Fruit fly (Drosophila melanogaster): Measurements from ENCODE around the gene CG6015.

The CG6015 gene

DNA sequence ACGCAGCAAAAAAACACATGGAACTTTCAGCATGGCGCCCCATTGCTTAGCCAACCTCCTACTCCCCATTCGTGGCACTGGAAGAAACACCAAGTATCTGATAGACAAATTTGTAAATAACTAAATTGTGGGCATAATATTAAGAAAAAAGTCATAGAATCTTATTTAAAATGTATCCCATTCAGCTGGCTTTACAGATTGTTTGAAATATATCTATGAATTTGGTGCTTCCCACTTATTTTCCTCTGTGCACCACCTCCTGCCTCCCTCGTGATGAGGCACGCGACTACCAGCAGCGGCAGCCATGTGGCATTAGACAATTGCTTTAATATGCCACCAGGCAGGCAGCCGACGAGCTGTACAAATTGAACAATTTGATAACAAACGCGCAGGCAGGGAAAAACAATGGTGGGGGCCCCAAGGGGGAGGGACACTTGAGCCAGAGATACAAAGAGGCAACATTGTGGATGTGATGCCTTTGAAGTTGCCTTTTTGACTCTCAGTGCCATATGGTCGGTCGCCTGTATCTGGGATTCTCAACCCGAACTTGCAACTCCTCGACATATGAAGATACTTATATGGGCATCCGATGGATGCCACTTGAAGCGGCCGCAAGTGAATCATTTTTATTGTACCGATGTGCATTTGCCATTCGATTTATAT lies 15.2 kb upstream of the CG6015 start (continued):
- TF ChIP-seq achi (GFP tag; optimal IDR thresholded peaks at IDR 0.05) (peak; percentile 61), fd59A (GFP tag; optimal IDR thresholded peaks at IDR 0.05) (peak; percentile 32), CG11902 (GFP tag; optimal IDR thresholded peaks at IDR 0.05) (no peak), Eip75B (GFP tag; optimal IDR thresholded peaks at IDR 0.05) (peak; percentile 50), Ets96B (tag; optimal IDR thresholded peaks at IDR 0.05) (peak; percentile 55), CG3032 (tag; optimal IDR thresholded peaks at IDR 0.05) (peak; percentile 35), acj6 (GFP tag; optimal IDR thresholded peaks at IDR 0.05) (peak; percentile 36), CG3919 (GFP tag; optimal IDR thresholded peaks at IDR 0.05) (peak; percentile 61), fkh (GFP tag; optimal IDR thresholded peaks at IDR 0.05) (peak; percentile 41), CG8319 (GFP tag; optimal IDR thresholded peaks at IDR 0.05) (no peak), CG6163 (GFP tag; IDR thresholded peaks at IDR 0.05) (peak; percentile 72), Sox102F (GFP tag; optimal IDR thresholded peaks at IDR 0.05) (no peak), CG9139 (GFP tag; optimal IDR thresholded peaks at IDR 0.05) (no peak), CG10669 (GFP tag; optimal IDR thresholded peaks at IDR 0.05) (peak; percentile 52), Smox (GFP tag; optimal IDR thresholded peaks at IDR 0.05) (no peak), CG15336 (GFP tag; IDR thresholded peaks at IDR 0.05) (peak; percentile 87), CG31627 (GFP tag; optimal IDR thresholded peaks at IDR 0.05) (peak; percentile 11), salr (GFP tag; optimal IDR thresholded peaks at IDR 0.05) (peak in 1 of 2 experiments; percentile 50), ss (GFP tag; optimal IDR thresholded peaks at IDR 0.05) (peak in 1 of 2 experiments; percentile 26), Hr4 (GFP tag; optimal IDR thresholded peaks at IDR 0.05) (peak; percentile 79), Hr39 (GFP tag; optimal IDR thresholded peaks at IDR 0.05) (peak; percentile 12), Gug (GFP tag; IDR thresholded peaks at IDR 0.05) (peak; percentile 68), CG6854 (GFP tag; optimal IDR thresholded peaks at IDR 0.05) (no peak), eg (GFP tag; IDR thresholded peaks at IDR 0.05) (peak; percentile 82), Sox14 (GFP tag; optimal IDR thresholded peaks at IDR 0.05) (peak; percentile 56), OdsH (GFP tag; optimal IDR thresholded peaks at IDR 0.05) (peak; percentile 60), Eip78C (GFP tag) (peak; percentile 85), dac (GFP tag; optimal IDR thresholded peaks at IDR 0.05) (peak; percentile 39), CG32006 (GFP tag; optimal IDR thresholded peaks at IDR 0.05) (peak; percentile 83), Ets21C (GFP tag; optimal IDR thresholded peaks at IDR 0.05) (no peak)

DNA sequence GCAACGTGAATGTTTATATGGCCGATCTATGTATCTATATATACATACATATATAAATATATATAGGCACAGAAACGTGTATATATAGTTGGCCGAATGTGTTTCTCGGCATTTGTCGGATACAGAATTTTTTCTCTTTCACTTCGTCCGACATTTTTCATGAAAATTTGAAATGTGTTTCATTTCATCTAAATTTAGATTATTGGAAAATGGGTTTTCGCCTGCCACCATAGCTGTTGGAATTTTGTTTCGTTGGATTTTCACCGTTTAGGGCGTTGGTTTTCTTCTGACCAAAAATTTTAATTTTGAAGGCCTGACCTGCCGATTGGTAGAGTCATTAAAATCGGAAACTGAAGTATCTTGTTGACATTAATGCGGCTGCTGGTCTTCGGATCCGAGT lies 13.3 kb upstream of the CG6015 start:
- TF ChIP-seq Ets21C (GFP tag; optimal IDR thresholded peaks at IDR 0.05) (no peak), Ets96B (tag; optimal IDR thresholded peaks at IDR 0.05) (no peak), CG6276 (GFP tag; optimal IDR thresholded peaks at IDR 0.05) (no peak), CG6792 (GFP tag; optimal IDR thresholded peaks at IDR 0.05) (no peak), esn (GFP tag; optimal IDR thresholded peaks at IDR 0.05) (no peak), CG8632 (GFP tag; optimal IDR thresholded peaks at IDR 0.05) (no peak), dac (GFP tag; optimal IDR thresholded peaks at IDR 0.05) (no peak)

DNA sequence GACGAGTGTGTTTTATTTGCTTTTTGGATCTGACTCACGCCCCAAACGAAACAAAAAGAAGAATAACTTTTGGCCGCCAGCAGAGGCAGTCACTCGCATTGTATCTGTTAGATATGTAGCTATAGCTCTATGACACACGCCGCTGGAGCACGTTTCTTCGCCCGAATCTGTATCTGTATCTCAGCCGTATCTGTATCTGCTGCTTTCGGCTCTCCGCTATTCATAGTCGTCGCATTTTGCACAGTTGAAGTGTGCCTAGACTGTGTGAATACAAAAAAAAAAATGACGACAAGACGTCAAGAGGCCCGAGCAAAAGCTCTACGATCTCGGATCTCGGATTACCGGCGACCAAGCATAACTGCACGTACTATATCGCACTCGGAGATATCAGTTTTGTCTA lies 12.6 kb upstream of the CG6015 start:
- TF ChIP-seq CG6163 (GFP tag; IDR thresholded peaks at IDR 0.05): 0 out of 3 replicates have a peak, but pooled peaks have one; percentile 16
- TF ChIP-seq fkh (GFP tag; optimal IDR thresholded peaks at IDR 0.05): peak; percentile 33
- TF ChIP-seq Blimp-1 (GFP tag; optimal IDR thresholded peaks at IDR 0.05): no peak

DNA sequence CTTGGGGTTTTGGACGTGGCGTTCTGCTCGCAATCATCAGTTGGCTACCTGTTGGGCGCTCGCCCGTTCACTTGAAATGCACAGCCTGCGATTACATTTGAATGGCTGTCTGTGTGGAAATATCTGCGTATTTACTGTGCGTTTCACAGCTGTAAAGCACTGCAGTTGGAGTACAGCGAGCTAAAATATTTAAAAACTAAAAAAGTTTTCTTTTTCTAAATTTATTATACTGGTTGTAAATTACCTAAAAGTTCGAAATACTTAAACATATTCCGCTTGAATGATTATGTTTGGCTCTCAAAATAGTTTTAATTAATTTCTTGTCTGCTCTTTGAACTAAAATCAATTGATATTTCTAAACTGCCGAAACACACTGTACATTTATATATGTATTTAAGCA lies 12.1 kb upstream of the CG6015 start:
- TF ChIP-seq Sox14 (GFP tag; optimal IDR thresholded peaks at IDR 0.05) (no peak), achi (GFP tag; optimal IDR thresholded peaks at IDR 0.05) (peak; percentile 2), CG31627 (GFP tag; optimal IDR thresholded peaks at IDR 0.05) (peak; percentile 19), eg (GFP tag; IDR thresholded peaks at IDR 0.05) (peak; percentile 40; the same call in 1 of the 3 replicates), dsx (GFP tag; optimal IDR thresholded peaks at IDR 0.05; ENCODE audit: poor library complexity, severe bottlenecking) (no peak), Smox (GFP tag; optimal IDR thresholded peaks at IDR 0.05) (no peak), topi (GFP tag; optimal IDR thresholded peaks at IDR 0.05) (peak; percentile 22), Hr39 (GFP tag; optimal IDR thresholded peaks at IDR 0.05) (peak; percentile 15), CG6163 (GFP tag; IDR thresholded peaks at IDR 0.05) (no peak; the same call in 2 of the 3 replicates), vri (GFP tag; optimal IDR thresholded peaks at IDR 0.05) (no peak), esn (GFP tag; optimal IDR thresholded peaks at IDR 0.05) (peak; percentile 13), pdm3 (GFP tag; optimal IDR thresholded peaks at IDR 0.05) (no peak), Gug (GFP tag; IDR thresholded peaks at IDR 0.05) (no peak), CG11294 (GFP tag; IDR thresholded peaks at IDR 0.05) (no peak), Ets96B (tag; optimal IDR thresholded peaks at IDR 0.05) (no peak), Eip78C (GFP tag) (peak; percentile 64), CG4318 (GFP tag; optimal IDR thresholded peaks at IDR 0.05) (no peak), CG10669 (GFP tag; optimal IDR thresholded peaks at IDR 0.05) (no peak), OdsH (GFP tag; optimal IDR thresholded peaks at IDR 0.05) (no peak), CG32006 (GFP tag; optimal IDR thresholded peaks at IDR 0.05) (no peak), CG34406 (GFP tag; optimal IDR thresholded peaks at IDR 0.05) (no peak), acj6 (GFP tag; optimal IDR thresholded peaks at IDR 0.05) (peak; percentile 12), CG10631 (GFP tag; optimal IDR thresholded peaks at IDR 0.05) (no peak), svp (GFP tag) (peak; percentile 54)

All from whole organism, prepupa.